Worm (Caenorhabditis elegans) whole organism, young adult: ENCODE measurements around the gene cku-70.
"Not testable (repeated sequence)": the region's sequence is repeated elsewhere in the genome, so short reads cannot be mapped to it uniquely, and the experiment has no call there.

Experiments used
- B0019.2 ChIP-seq: fragments of 200-800 bp; sonication (Bioruptor generic); conservative IDR thresholded peaks from 2 replicates; pipeline ENCODE4 v1.3.6; 2022; ENCODE audit warnings: missing genetic modification reagents, missing genetic modification characterization, missing compliant biosample characterization
- B0035.1 ChIP-seq: sonication (generic microtip); optimal IDR thresholded peaks from 2 replicates; lab custom pipeline; 2016; ENCODE audit warnings: missing genetic modification characterization, mild to moderate bottlenecking, missing compliant biosample characterization, missing genotype, missing genetic modification reagents
- B0336.3 ChIP-seq: fragments of 200-800 bp; sonication (Bioruptor generic); IDR thresholded peaks from 2 replicates; pipeline ENCODE4 v1.3.6; 2022; ENCODE audit warnings: missing genetic modification characterization, missing compliant biosample characterization
- D2030.7 ChIP-seq: fragments of 200-800 bp; sonication (Bioruptor generic); IDR thresholded peaks from 2 replicates; pipeline ENCODE4 v1.3.6; 2022; ENCODE audit warnings: missing genetic modification reagents, missing genetic modification characterization, missing compliant biosample characterization
- F10E7.11 ChIP-seq: sonication (generic microtip); optimal IDR thresholded peaks from 2 replicates; lab custom pipeline; 2017; ENCODE audit warnings: mild to moderate bottlenecking, missing genetic modification characterization, moderate library complexity, missing compliant biosample characterization
- F23B12.7 ChIP-seq: sonication (generic microtip); optimal IDR thresholded peaks from 2 replicates; lab custom pipeline; 2017; ENCODE audit warnings: missing genetic modification characterization, mild to moderate bottlenecking, missing compliant biosample characterization, antibody characterized with exemption, moderate library complexity; ENCODE audit not compliant: insufficient read depth
- F55B11.4 ChIP-seq: sonication (generic microtip); optimal IDR thresholded peaks from 2 replicates; lab custom pipeline; 2016; ENCODE audit warnings: missing compliant biosample characterization, missing genetic modification characterization, borderline replicate concordance; ENCODE audit not compliant: insufficient read depth
- Y53F4B.3 ChIP-seq: fragments of 200-800 bp; sonication (Bioruptor generic); IDR thresholded peaks from 2 replicates; pipeline ENCODE4 v1.3.6; 2022; ENCODE audit warnings: missing genetic modification reagents, missing genetic modification characterization, missing compliant biosample characterization
- Y67H2A.10 ChIP-seq: fragments of 200-800 bp; sonication (Bioruptor generic); conservative IDR thresholded peaks from 2 replicates; pipeline ENCODE4 v1.3.6; 2022; ENCODE audit warnings: missing genetic modification reagents, missing genetic modification characterization, missing compliant biosample characterization
- Y79H2A.3 ChIP-seq: fragments of 200-800 bp; sonication (Bioruptor generic); conservative IDR thresholded peaks from 2 replicates; pipeline ENCODE4 v1.3.6; 2022; ENCODE audit warnings: missing genetic modification reagents, missing genetic modification characterization, missing compliant biosample characterization
- Y95B8A.8 ChIP-seq: fragments of 200-800 bp; sonication (Bioruptor generic); IDR thresholded peaks from 2 replicates; pipeline ENCODE4 v1.3.6; 2022; ENCODE audit warnings: missing genetic modification reagents, missing genetic modification characterization, missing compliant biosample characterization
- ZK185.1 ChIP-seq: sonication (generic microtip); optimal IDR thresholded peaks from 2 replicates; lab custom pipeline; 2016; ENCODE audit warnings: mild to moderate bottlenecking, missing genetic modification characterization, missing compliant biosample characterization; ENCODE audit not compliant: poor library complexity, severe bottlenecking
- akir-1 ChIP-seq: fragments of 200-800 bp; sonication (Bioruptor generic); optimal IDR thresholded peaks from 2 replicates; lab custom pipeline; 2018; ENCODE audit warnings: mild to moderate bottlenecking, missing genetic modification characterization, moderate library complexity, missing compliant biosample characterization
- aptf-2 ChIP-seq: fragments of 200-800 bp; sonication (Bioruptor generic); conservative IDR thresholded peaks from 2 replicates; pipeline ENCODE4 v1.3.6; 2022; ENCODE audit warnings: missing genetic modification reagents, missing genetic modification characterization, missing compliant biosample characterization
- attf-5 ChIP-seq: fragments of 200-800 bp; sonication (Bioruptor generic); optimal IDR thresholded peaks from 2 replicates; lab custom pipeline; 2018; ENCODE audit warnings: mild to moderate bottlenecking, missing genetic modification characterization, missing compliant biosample characterization
- attf-6 ChIP-seq: fragments of 200-800 bp; sonication (Bioruptor generic); IDR thresholded peaks from 2 replicates; pipeline ENCODE4 v1.3.6; 2022; ENCODE audit warnings: missing genetic modification reagents, missing genetic modification characterization, missing compliant biosample characterization
- ccch-3 ChIP-seq: fragments of 200-800 bp; sonication (Bioruptor generic); optimal IDR thresholded peaks from 2 replicates; lab custom pipeline; 2018; ENCODE audit warnings: mild to moderate bottlenecking, missing genetic modification characterization, missing compliant biosample characterization
- ceh-100 ChIP-seq: fragments of 200-800 bp; sonication (Bioruptor generic); IDR thresholded peaks from 2 replicates; pipeline ENCODE4 v1.3.6; 2022; ENCODE audit warnings: missing genetic modification reagents, missing genetic modification characterization, missing compliant biosample characterization
- dpl-1 ChIP-seq: fragments of 150-350 bp; optimal IDR thresholded peaks from 2 replicates; lab custom pipeline; 2014; ENCODE audit warnings: missing biosample characterization, missing genetic modification reagents, missing genetic modification characterization
- efl-1 ChIP-seq: fragments of 150-350 bp; optimal IDR thresholded peaks from 2 replicates; lab custom pipeline; 2014; ENCODE audit warnings: missing biosample characterization, missing genetic modification reagents, missing genetic modification characterization
- egrh-3 ChIP-seq: fragments of 200-800 bp; sonication (Bioruptor generic); IDR thresholded peaks from 2 replicates; pipeline ENCODE4 v1.3.6; 2022; ENCODE audit warnings: missing genetic modification reagents, missing genetic modification characterization, missing compliant biosample characterization
- him-1 ChIP-seq: sonication (generic microtip); optimal IDR thresholded peaks from 2 replicates; lab custom pipeline; 2016; ENCODE audit warnings: missing genotype, missing genetic modification reagents, missing genetic modification characterization, missing compliant biosample characterization
- hmg-1.2 ChIP-seq: fragments of 200-800 bp; sonication (Bioruptor generic); IDR thresholded peaks from 2 replicates; pipeline ENCODE4 v1.3.6; 2022; ENCODE audit warnings: missing genetic modification reagents, missing genetic modification characterization, missing compliant biosample characterization
- hsf-1 ChIP-seq: fragments of 200-800 bp; sonication (Bioruptor generic); IDR thresholded peaks from 2 replicates; pipeline ENCODE4 v1.3.6; 2022; ENCODE audit warnings: missing genetic modification reagents, missing genetic modification characterization, missing compliant biosample characterization
- lin-54 ChIP-seq: fragments of 200-800 bp; sonication (Bioruptor generic); optimal IDR thresholded peaks from 2 replicates; lab custom pipeline; 2018; ENCODE audit warnings: mild to moderate bottlenecking, missing genetic modification characterization, missing compliant biosample characterization
- lir-1 ChIP-seq: fragments of 200-800 bp; sonication (Bioruptor generic); conservative IDR thresholded peaks from 2 replicates; pipeline ENCODE4 v1.3.6; 2022; ENCODE audit warnings: missing genetic modification reagents, missing genetic modification characterization, missing compliant biosample characterization
- lsy-27 ChIP-seq: sonication (generic microtip); optimal IDR thresholded peaks from 2 replicates; lab custom pipeline; 2017; ENCODE audit warnings: missing genetic modification characterization, mild to moderate bottlenecking, missing compliant biosample characterization, antibody characterized with exemption, missing genotype, borderline replicate concordance; ENCODE audit not compliant: insufficient read depth
- madf-6 ChIP-seq: fragments of 200-800 bp; sonication (Bioruptor generic); IDR thresholded peaks from 2 replicates; pipeline ENCODE4 v1.3.6; 2022; ENCODE audit warnings: missing genetic modification reagents, missing genetic modification characterization, missing compliant biosample characterization
- mcd-1 ChIP-seq: fragments of 200-800 bp; sonication (Bioruptor generic); IDR thresholded peaks from 2 replicates; pipeline ENCODE4 v1.3.6; 2022; ENCODE audit warnings: missing genetic modification reagents, missing genetic modification characterization, missing compliant biosample characterization
- nfya-2 ChIP-seq: fragments of 200-800 bp; sonication (Bioruptor generic); IDR thresholded peaks from 2 replicates; pipeline ENCODE4 v1.3.6; 2022; ENCODE audit warnings: missing genetic modification reagents, missing genetic modification characterization, missing compliant biosample characterization
- nfyb-1 ChIP-seq: fragments of 200-800 bp; sonication (Bioruptor generic); IDR thresholded peaks from 2 replicates; pipeline ENCODE4 v1.3.6; 2022; ENCODE audit warnings: missing genetic modification reagents, missing genetic modification characterization, missing compliant biosample characterization
- nhr-120 ChIP-seq: fragments of 200-800 bp; sonication (Bioruptor generic); IDR thresholded peaks from 2 replicates; pipeline ENCODE4 v1.3.6; 2022; ENCODE audit warnings: missing genetic modification characterization, missing compliant biosample characterization
- nhr-80 ChIP-seq: sonication (generic microtip); optimal IDR thresholded peaks from 2 replicates; lab custom pipeline; 2016; ENCODE audit warnings: missing genetic modification characterization, missing compliant biosample characterization
- rpc-1 ChIP-seq, 2 experiments: fragments of 150-350 bp in 1 of 2; sonication (generic microtip) in 1 of 2; optimal IDR thresholded peaks; 2 replicates each; lab custom pipeline; 2014 to 2018; ENCODE audit warnings: missing biosample characterization in 1 of 2, missing genetic modification characterization in 1 of 2, missing genetic modification reagents in 1 of 2, missing genotype in 1 of 2
- tbp1 ChIP-seq: fragments of 200-800 bp; sonication (Bioruptor generic); optimal IDR thresholded peaks from 2 replicates; lab custom pipeline; 2018; ENCODE audit warnings: mild to moderate bottlenecking, missing genetic modification characterization, missing compliant biosample characterization
- unc-130 ChIP-seq: sonication (generic microtip); optimal IDR thresholded peaks from 2 replicates; lab custom pipeline; 2016; ENCODE audit warnings: missing genetic modification reagents, missing genetic modification characterization, missing compliant biosample characterization
- ztf-18 ChIP-seq: sonication (generic microtip); optimal IDR thresholded peaks from 2 replicates; lab custom pipeline; 2016; ENCODE audit warnings: missing genotype, mild to moderate bottlenecking, missing genetic modification characterization, missing compliant biosample characterization
- ztf-22 ChIP-seq: fragments of 200-800 bp; sonication (Bioruptor generic); optimal IDR thresholded peaks from 2 replicates; lab custom pipeline; 2018; ENCODE audit warnings: mild to moderate bottlenecking, missing genetic modification characterization, moderate library complexity, missing compliant biosample characterization
- ztf-25 ChIP-seq: fragments of 200-800 bp; sonication (Bioruptor generic); IDR thresholded peaks from 2 replicates; pipeline ENCODE4 v1.3.6; 2022; ENCODE audit warnings: missing genetic modification reagents, missing genetic modification characterization, missing compliant biosample characterization
- ztf-6 ChIP-seq: fragments of 200-800 bp; sonication (Bioruptor generic); IDR thresholded peaks from 2 replicates; pipeline ENCODE4 v1.3.6; 2022; ENCODE audit warnings: missing genetic modification reagents, missing genetic modification characterization, missing compliant biosample characterization

cku-70 gene

DNA sequence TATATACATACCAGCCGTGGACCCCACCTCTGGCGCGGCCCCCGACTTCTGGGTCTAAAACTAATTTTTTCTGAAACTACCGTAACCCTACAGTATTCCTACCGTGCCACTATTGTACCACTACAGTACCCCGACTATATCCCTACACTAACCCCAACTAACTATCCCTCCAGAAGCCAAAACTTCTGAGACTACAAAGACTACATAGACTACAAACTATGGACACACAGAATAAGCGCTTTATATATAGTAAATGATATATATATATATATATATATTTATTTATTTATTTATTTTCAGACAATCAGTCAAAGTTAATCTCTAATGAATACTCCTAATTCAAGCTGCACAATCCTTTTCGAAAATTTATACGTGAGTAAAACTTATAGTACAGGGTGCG lies 23.2 kb upstream of the cku-70 start, which contains the start of gene pha-1:
TSS of gene pha-1 (plus strand) at position 301 of the 400 bp plus-strand sequence.
- not testable (repeated sequence) for TF ChIP-seq ztf-22 (GFP tag; lab: Kevin White, UChicago); lsy-27 (tag; lab: Kevin White, UChicago); ccch-3 (GFP tag; lab: Kevin White, UChicago)

DNA sequence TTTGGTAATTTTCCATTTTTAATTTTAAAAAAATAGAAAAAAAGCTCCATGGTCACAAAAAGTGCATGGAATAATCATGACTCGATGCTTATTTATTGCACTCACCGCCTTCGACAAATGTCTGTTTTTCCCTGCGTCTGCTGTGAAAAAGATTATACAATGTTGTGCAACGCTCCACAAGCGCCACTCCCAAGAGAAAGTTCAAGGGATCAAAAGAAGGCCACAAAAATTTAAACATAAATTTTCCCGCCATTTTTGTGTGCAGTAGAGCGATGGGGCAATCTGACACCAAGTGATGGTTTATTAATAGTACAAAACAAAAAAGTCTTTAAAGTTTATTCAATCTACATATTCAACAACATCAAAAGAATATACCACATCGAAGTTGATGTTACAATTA lies 15.7 kb upstream of the cku-70 start, which contains the start of gene fbxa-128:
TSS of gene fbxa-128 (minus strand) at position 192 of the 400 bp plus-strand sequence.
- TF ChIP-seq hmg-1.2 (GFP tag; lab: Robert Waterston, UW) (peak; percentile 11; the same call in 1 of the 2 replicates), F55B11.4 (tag; lab: Kevin White, UChicago) (no peak), Y67H2A.10 (GFP tag; lab: Robert Waterston, UW) (no peak), mcd-1 (GFP tag; lab: Robert Waterston, UW) (peak; percentile 22; the same call in 1 of the 2 replicates), attf-5 (GFP tag; lab: Kevin White, UChicago) (peak; percentile 71), nhr-80 (tag; lab: Kevin White, UChicago) (peak; percentile 54)

DNA sequence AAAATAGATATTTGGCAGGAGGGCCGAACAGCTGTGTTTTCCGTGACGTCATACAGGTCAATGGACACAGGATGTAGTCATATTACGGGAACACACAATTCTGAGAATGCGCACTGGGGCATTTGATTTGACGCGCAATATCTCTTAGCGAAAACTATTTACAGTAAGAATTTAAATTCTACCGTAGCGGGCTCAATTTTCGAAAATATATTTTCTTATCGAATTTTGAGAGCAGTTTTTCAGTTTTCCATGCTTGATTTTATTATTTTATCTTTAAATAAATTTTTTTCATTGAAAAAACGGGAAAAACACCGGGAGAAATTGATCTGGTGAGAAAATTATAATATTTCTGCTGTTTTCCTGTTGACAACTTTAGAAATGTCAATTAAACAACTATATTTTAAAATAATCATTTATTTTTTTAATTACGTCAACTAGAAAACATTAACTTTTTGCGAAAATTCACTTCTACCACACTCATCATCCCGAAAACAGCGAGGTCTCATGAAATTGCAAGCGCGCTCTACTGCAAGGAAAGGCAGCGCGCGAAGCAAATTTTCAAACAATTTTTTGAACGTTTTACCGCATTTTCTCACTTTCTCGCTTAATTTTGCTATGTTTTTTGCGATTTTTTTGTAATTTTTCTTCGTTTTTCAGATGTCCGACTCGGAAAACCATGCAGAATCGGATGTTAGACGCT lies 12.7 kb upstream of the cku-70 start, which contains the start of the genes Y47D3A.1 and pola-1:
TSS of gene Y47D3A.1 (minus strand) at position 51 of the 700 bp plus-strand sequence.
TSS of gene pola-1 (plus strand) at position 658 of the 700 bp plus-strand sequence.
- TF ChIP-seq nhr-120: no peak
- TF ChIP-seq ZK185.1 (tag; lab: Kevin White, UChicago): no peak
- TF ChIP-seq rpc-1 (optimal IDR thresholded peaks at IDR 0.05; lab: Kevin White, UChicago): no peak
- no peak for TF ChIP-seq rpc-1 (tag; optimal IDR thresholded peaks at IDR 0.05; lab: Kevin White, UChicago)
- peak; percentile 69 for TF ChIP-seq unc-130 (GFP tag; lab: Kevin White, UChicago)
- TF ChIP-seq mcd-1 (GFP tag; lab: Robert Waterston, UW): peak; percentile 94
- no peak for TF ChIP-seq F10E7.11
- 0 out of 2 replicates have a peak, but pooled peaks have one; percentile 7 for TF ChIP-seq ztf-25 (GFP tag; lab: Robert Waterston, UW)
- TF ChIP-seq him-1 (tag; lab: Kevin White, UChicago): peak; percentile 46
- TF ChIP-seq Y79H2A.3 (GFP tag; lab: Robert Waterston, UW): no peak
- no peak for TF ChIP-seq nfya-2 (GFP tag; lab: Robert Waterston, UW)
- no peak for TF ChIP-seq B0336.3 (GFP tag; lab: Robert Waterston, UW)
- TF ChIP-seq D2030.7 (GFP tag; lab: Robert Waterston, UW): peak; percentile 83
- peak; percentile 52 for TF ChIP-seq tbp1 (GFP tag; lab: Kevin White, UChicago)
- no peak for TF ChIP-seq ztf-22 (GFP tag; lab: Kevin White, UChicago)
- peak; percentile 87 for TF ChIP-seq madf-6
- TF ChIP-seq ztf-18 (tag; lab: Kevin White, UChicago): peak; percentile 38
- TF ChIP-seq egrh-3 (GFP tag; lab: Robert Waterston, UW): peak; percentile 56
- TF ChIP-seq hsf-1 (GFP tag; lab: Robert Waterston, UW): 0 out of 2 replicates have a peak, but pooled peaks have one; percentile 42
- TF ChIP-seq B0035.1 (tag; lab: Kevin White, UChicago): no peak
- no peak for TF ChIP-seq attf-6 (GFP tag; lab: Robert Waterston, UW)
- TF ChIP-seq F23B12.7 (tag; lab: Kevin White, UChicago): peak; percentile 76
- TF ChIP-seq Y95B8A.8: peak; percentile 66; the same call in 1 of the 2 replicates
- TF ChIP-seq efl-1 (GFP tag; lab: Kevin White, UChicago): peak; percentile 95
- 0 out of 2 replicates have a peak, but pooled peaks have one; percentile 62 for TF ChIP-seq aptf-2 (GFP tag; lab: Robert Waterston, UW)
- no peak for TF ChIP-seq ccch-3 (GFP tag; lab: Kevin White, UChicago)
- no peak for TF ChIP-seq ztf-6
- TF ChIP-seq ceh-100 (GFP tag; lab: Robert Waterston, UW): peak; percentile 98
- TF ChIP-seq akir-1 (GFP tag; lab: Kevin White, UChicago): no peak
- peak; percentile 89 for TF ChIP-seq lin-54 (GFP tag; lab: Kevin White, UChicago)
- 0 out of 2 replicates have a peak, but pooled peaks have one; percentile 28 for TF ChIP-seq B0019.2 (GFP tag; lab: Robert Waterston, UW)
- TF ChIP-seq dpl-1 (GFP tag; lab: Kevin White, UChicago): peak; percentile 91
- peak; percentile 57; the same call in 1 of the 2 replicates for TF ChIP-seq hmg-1.2 (GFP tag; lab: Robert Waterston, UW)
- peak; percentile 61; the same call in 1 of the 2 replicates for TF ChIP-seq lir-1 (GFP tag; lab: Robert Waterston, UW)
- no peak for TF ChIP-seq nfyb-1 (GFP tag; lab: Robert Waterston, UW)
- 0 out of 2 replicates have a peak, but pooled peaks have one; percentile 19 for TF ChIP-seq Y53F4B.3 (GFP tag; lab: Robert Waterston, UW)
- no peak for TF ChIP-seq F55B11.4 (tag; lab: Kevin White, UChicago)
